In the genomic region with DNA sequence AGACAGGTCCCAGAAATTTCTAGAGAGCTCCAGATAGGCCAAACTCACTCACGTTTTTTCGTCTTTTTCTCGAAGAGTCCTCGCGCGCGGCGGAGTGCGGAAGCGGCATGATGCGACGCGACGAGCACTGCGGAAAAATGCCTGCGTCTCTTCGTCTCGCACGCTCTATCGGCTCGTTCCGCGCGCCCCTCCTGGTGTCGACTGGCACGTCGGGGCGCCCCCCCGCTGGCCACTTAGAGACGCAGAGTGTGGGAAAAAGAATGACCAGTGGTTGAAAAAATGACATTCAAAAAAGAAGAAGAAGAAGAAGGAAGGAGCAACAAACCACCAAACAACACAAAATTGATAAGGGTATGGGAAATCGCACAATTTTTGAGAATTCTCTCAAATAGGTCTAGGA, we compare ENCODE assay signal across 1 worm cellular context.
TF ChIP-seq lines count a peak whose summit lies in the region.

A gene (minus strand): TSS at position 96 of the 400 bp plus-strand sequence.

TF ChIP-seq in whole organism, L3 larva, 47 proteins besides CTCF, POLR2A, EP300 and RAD21 (continued from another document):
- TF ChIP-seq mml-1 (tag; optimal IDR thresholded peaks at IDR 0.05; lab: Kevin White, UChicago) (no peak), pha-4 (tag; optimal IDR thresholded peaks at IDR 0.05; lab: Kevin White, UChicago) (peak; percentile 1), nfya-1 (tag; optimal IDR thresholded peaks at IDR 0.05; lab: Kevin White, UChicago; ENCODE audit: insufficient read depth) (peak; percentile 74), nhr-23 (tag; optimal IDR thresholded peaks at IDR 0.05; lab: Kevin White, UChicago) (no peak), nhr-28 (tag; optimal IDR thresholded peaks at IDR 0.05; lab: Kevin White, UChicago) (no peak), ceh-82 (tag; optimal IDR thresholded peaks at IDR 0.05; lab: Kevin White, UChicago) (no peak), nhr-11 (tag; optimal IDR thresholded peaks at IDR 0.05; lab: Kevin White, UChicago) (peak; percentile 11), ztf-11 (tag; optimal IDR thresholded peaks at IDR 0.05; lab: Kevin White, UChicago) (no peak), ceh-28 (tag; optimal IDR thresholded peaks at IDR 0.05; lab: Kevin White, UChicago) (no peak), lsy-12 (tag; optimal IDR thresholded peaks at IDR 0.05; lab: Kevin White, UChicago) (peak; percentile 47), egl-5 (tag; optimal IDR thresholded peaks at IDR 0.05; lab: Kevin White, UChicago) (peak; percentile 57), lin-39 (tag; optimal IDR thresholded peaks at IDR 0.05; lab: Kevin White, UChicago) (peak; percentile 70), jun-1 (tag; optimal IDR thresholded peaks at IDR 0.05; lab: Kevin White, UChicago) (peak; percentile 21), R02D3.7 (tag; optimal IDR thresholded peaks at IDR 0.05; lab: Kevin White, UChicago) (no peak)
